Fruit fly (Drosophila melanogaster): ENCODE measurements around the gene CG8010.

The CG8010 gene

DNA sequence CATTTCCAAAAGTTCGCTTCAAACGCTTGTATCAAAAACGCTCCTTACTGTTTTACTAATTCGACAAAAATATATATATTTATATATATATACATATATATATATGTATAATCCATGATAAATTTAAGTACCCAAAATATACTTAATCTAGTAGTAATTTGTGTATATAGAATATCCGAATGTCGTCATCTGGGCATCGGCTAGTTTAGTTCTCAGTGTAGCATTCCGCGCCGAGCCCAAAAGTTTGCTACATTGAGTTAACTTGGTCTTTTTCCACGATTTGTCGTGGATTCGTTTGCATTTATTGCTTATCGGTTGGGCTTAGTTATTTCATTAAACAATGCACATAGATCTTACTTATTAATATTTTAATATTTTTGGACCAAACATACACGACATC, 12.6 kb upstream of the CG8010 start (continued):
- peak; percentile 8 for TF ChIP-seq fd96Cb (tag; optimal IDR thresholded peaks at IDR 0.05)
- TF ChIP-seq CoRest (tag; optimal IDR thresholded peaks at IDR 0.05) = peak; percentile 14
- no peak for TF ChIP-seq CG9609 (GFP tag; optimal IDR thresholded peaks at IDR 0.05)
- no peak for TF ChIP-seq nmo (GFP tag; optimal IDR thresholded peaks at IDR 0.05)
- TF ChIP-seq CG3726 (GFP tag; IDR thresholded peaks at IDR 0.05) = no peak
- TF ChIP-seq CG2712 (tag; optimal IDR thresholded peaks at IDR 0.05) = peak; percentile 27
- peak; percentile 13; the same call in 1 of the 3 replicates for TF ChIP-seq dysf (GFP tag; IDR thresholded peaks at IDR 0.05)
- TF ChIP-seq sens (GFP tag) = peak; percentile 14
- TF ChIP-seq cas (GFP tag; IDR thresholded peaks at IDR 0.05) = no peak
- TF ChIP-seq sens-2 (GFP tag; IDR thresholded peaks at IDR 0.05) = no peak
- TF ChIP-seq CG12391 (tag; optimal IDR thresholded peaks at IDR 0.05) = peak; percentile 12
- no peak for TF ChIP-seq tap (tag; optimal IDR thresholded peaks at IDR 0.05)
- TF ChIP-seq Fer3 (tag; optimal IDR thresholded peaks at IDR 0.05) = peak; percentile 14
- no peak for TF ChIP-seq salm (tag; optimal IDR thresholded peaks at IDR 0.05)
- TF ChIP-seq CG42726 (GFP tag; IDR thresholded peaks at IDR 0.05; ENCODE audit: partially characterized antibody) = no peak
- TF ChIP-seq jigr1 (GFP tag; IDR thresholded peaks at IDR 0.05) = no peak
- TF ChIP-seq CG31441 (GFP tag; IDR thresholded peaks at IDR 0.05) = peak; percentile 38; the same call in 1 of the 2 replicates
- TF ChIP-seq NfI (GFP tag; optimal IDR thresholded peaks at IDR 0.05) = peak; percentile 25
- no peak for TF ChIP-seq lola (GFP tag; optimal IDR thresholded peaks at IDR 0.05)
- 0 out of 2 replicates have a peak, but pooled peaks have one; percentile 33 for TF ChIP-seq CG11085 (GFP tag; IDR thresholded peaks at IDR 0.05)
- peak; percentile 23 for TF ChIP-seq CG12659 (GFP tag; optimal IDR thresholded peaks at IDR 0.05)
- no peak for TF ChIP-seq CG7928 (GFP tag; optimal IDR thresholded peaks at IDR 0.05)
- no peak for TF ChIP-seq da (GFP tag; optimal IDR thresholded peaks at IDR 0.05)
- no peak for TF ChIP-seq onecut (GFP tag; IDR thresholded peaks at IDR 0.05)
- peak; percentile 8 for TF ChIP-seq CG30403 (GFP tag; optimal IDR thresholded peaks at IDR 0.05)
- peak; percentile 28 for TF ChIP-seq PHDP (tag; optimal IDR thresholded peaks at IDR 0.05)
- peak; percentile 63; the same call in 1 of the 2 replicates for TF ChIP-seq CG14441 (GFP tag; IDR thresholded peaks at IDR 0.05)
- TF ChIP-seq CG6683 (GFP tag; optimal IDR thresholded peaks at IDR 0.05) = no peak
- TF ChIP-seq Hr3 (GFP tag; optimal IDR thresholded peaks at IDR 0.05) = peak; percentile 4
- TF ChIP-seq TFAM (GFP tag; optimal IDR thresholded peaks at IDR 0.05) = no peak
- no peak for TF ChIP-seq zfh2 (GFP tag; optimal IDR thresholded peaks at IDR 0.05)
- TF ChIP-seq slbo (GFP tag; IDR thresholded peaks at IDR 0.05) = peak; percentile 58
- TF ChIP-seq Nf-YB (GFP tag; optimal IDR thresholded peaks at IDR 0.05) = no peak
- TF ChIP-seq emc (GFP tag; optimal IDR thresholded peaks at IDR 0.05) = no peak
- peak; percentile 30 for TF ChIP-seq D19A (tag; optimal IDR thresholded peaks at IDR 0.05)
- no peak; the same call in 2 of the 3 replicates for TF ChIP-seq B-H1 (GFP tag; IDR thresholded peaks at IDR 0.05)
- peak; percentile 27; the same call in 1 of the 3 replicates for TF ChIP-seq CG11695 (GFP tag; IDR thresholded peaks at IDR 0.05)
- TF ChIP-seq wdn (GFP tag; IDR thresholded peaks at IDR 0.05) = 0 out of 2 replicates have a peak, but pooled peaks have one; percentile 31
- TF ChIP-seq ftz-f1 (GFP tag; optimal IDR thresholded peaks at IDR 0.05) = no peak
- TF ChIP-seq CG34376 (GFP tag; optimal IDR thresholded peaks at IDR 0.05) = no peak
- no peak for TF ChIP-seq ap (GFP tag; IDR thresholded peaks at IDR 0.05)
- TF ChIP-seq unc-4 (GFP tag; IDR thresholded peaks at IDR 0.05; ENCODE audit: partially characterized antibody) = no peak
- TF ChIP-seq pfk (GFP tag; optimal IDR thresholded peaks at IDR 0.05) = no peak
- peak; percentile 37 for TF ChIP-seq lab (GFP tag; optimal IDR thresholded peaks at IDR 0.05)
- no peak for TF ChIP-seq pan (optimal IDR thresholded peaks at IDR 0.05)
- peak in 1 of 2 experiments; percentile 45 for TF ChIP-seq pan (GFP tag; optimal IDR thresholded peaks at IDR 0.05 in 1 of 2, IDR thresholded peaks at IDR 0.05 in 1 of 2)
- TF ChIP-seq wek (GFP tag; optimal IDR thresholded peaks at IDR 0.05) = no peak
- no peak for TF ChIP-seq tup (GFP tag; optimal IDR thresholded peaks at IDR 0.05)
- TF ChIP-seq ase (GFP tag; IDR thresholded peaks at IDR 0.05) = peak; percentile 13; the same call in 1 of the 3 replicates
- TF ChIP-seq dpn (GFP tag; optimal IDR thresholded peaks at IDR 0.05) = peak in 1 of 2 experiments; percentile 28
- peak; percentile 66 for TF ChIP-seq Rfx (GFP tag; IDR thresholded peaks at IDR 0.05)
